Worm (Caenorhabditis elegans): ENCODE measurements around the gene C05D11.1.

C05D11.1 gene

DNA sequence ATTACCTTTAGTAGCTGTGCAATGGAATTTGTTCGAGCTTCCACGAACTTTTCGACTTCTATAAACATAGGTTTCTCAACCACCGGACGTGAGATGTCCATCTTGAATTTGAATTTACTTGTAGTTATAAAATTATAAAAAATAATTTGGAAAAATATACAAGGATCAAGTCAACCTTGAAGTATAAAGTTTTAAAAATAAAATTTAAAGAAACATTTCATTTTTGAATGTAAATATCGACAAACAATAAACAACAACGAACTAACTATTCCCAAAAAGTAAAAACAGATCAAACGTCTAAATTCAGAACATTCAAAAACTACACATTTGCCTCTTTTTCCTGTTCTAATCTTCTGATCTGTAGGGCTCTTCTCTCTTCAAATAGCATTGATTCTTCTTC is 5.6 kb upstream of the C05D11.1 start, which contains the start of gene popl-1:
TSS of gene popl-1 (minus strand) at position 101 of the 400 bp plus-strand sequence.
- TF ChIP-seq hlh-13 (GFP tag; optimal IDR thresholded peaks at IDR 0.05): no peak
- no peak for TF ChIP-seq sox-2 (GFP tag; IDR thresholded peaks at IDR 0.05)
- no peak for TF ChIP-seq pha-4 (tag; optimal IDR thresholded peaks at IDR 0.05)
- no peak for TF ChIP-seq dmd-4 (tag; optimal IDR thresholded peaks at IDR 0.05; ENCODE audit: borderline replicate concordance)
- TF ChIP-seq syd-9 (tag; optimal IDR thresholded peaks at IDR 0.05): no peak
- TF ChIP-seq hlh-8 (tag; optimal IDR thresholded peaks at IDR 0.05): no peak
- TF ChIP-seq lim-6 (tag; optimal IDR thresholded peaks at IDR 0.05): no peak
- TF ChIP-seq eyg-1 (tag; optimal IDR thresholded peaks at IDR 0.05): no peak
- no peak for TF ChIP-seq nhr-11 (tag; optimal IDR thresholded peaks at IDR 0.05)
- no peak for TF ChIP-seq hlh-6 (tag; optimal IDR thresholded peaks at IDR 0.05)

DNA sequence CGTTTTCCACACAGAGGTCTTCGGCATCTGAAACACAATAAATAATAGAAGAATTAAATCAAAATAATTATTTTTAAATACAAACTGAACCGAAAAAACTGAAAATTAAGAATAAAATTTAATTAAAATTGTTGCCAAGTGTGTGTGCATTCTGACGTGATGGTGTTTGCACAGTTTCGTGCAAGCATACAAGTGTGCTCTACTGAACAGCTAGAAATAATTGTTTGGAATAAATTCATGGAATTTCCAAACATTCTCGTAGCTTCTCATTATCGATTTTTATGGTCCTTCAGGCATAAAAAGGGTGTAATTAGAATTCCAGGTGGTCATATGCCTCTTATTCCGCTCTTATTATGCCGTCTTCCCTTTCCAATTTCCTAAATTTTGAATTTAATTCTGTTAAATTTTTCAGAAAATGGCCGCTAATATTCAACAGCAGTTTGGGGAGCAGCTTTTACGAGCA is 4.6 kb upstream of the C05D11.1 start, which contains the start of the genes mrps-17 and txdc-9:
TSS of gene mrps-17 (minus strand) at position 33 of the 463 bp plus-strand sequence.
TSS of gene txdc-9 (plus strand) at position 413 of the 463 bp plus-strand sequence.
- TF ChIP-seq hlh-8 (tag; optimal IDR thresholded peaks at IDR 0.05): no peak
- TF ChIP-seq ets-4 (tag; optimal IDR thresholded peaks at IDR 0.05): no peak
- no peak for TF ChIP-seq ama-1 (optimal IDR thresholded peaks at IDR 0.05)
- no peak for TF ChIP-seq hlh-15 (tag; optimal IDR thresholded peaks at IDR 0.05)
- no peak for TF ChIP-seq ceh-45 (GFP tag; IDR thresholded peaks at IDR 0.05)
- no peak for TF ChIP-seq pat-9 (tag; optimal IDR thresholded peaks at IDR 0.05)
- no peak for TF ChIP-seq fax-1 (tag; optimal IDR thresholded peaks at IDR 0.05)
- no peak for TF ChIP-seq ceh-24 (tag; optimal IDR thresholded peaks at IDR 0.05)
- TF ChIP-seq ref-2 (tag; optimal IDR thresholded peaks at IDR 0.05): no peak
- no peak for TF ChIP-seq fkh-10 (GFP tag; optimal IDR thresholded peaks at IDR 0.05)
- no peak for TF ChIP-seq K09A11.1 (tag; optimal IDR thresholded peaks at IDR 0.05; ENCODE audit: insufficient read depth)
- TF ChIP-seq ceh-34 (tag; optimal IDR thresholded peaks at IDR 0.05): peak; percentile 31
- TF ChIP-seq npax-4 (tag; optimal IDR thresholded peaks at IDR 0.05): no peak
- TF ChIP-seq ceh-31 (tag; optimal IDR thresholded peaks at IDR 0.05): peak; percentile 66
- no peak for TF ChIP-seq C08G9.2 (tag; optimal IDR thresholded peaks at IDR 0.05)
- no peak for TF ChIP-seq dmd-4 (tag; optimal IDR thresholded peaks at IDR 0.05; ENCODE audit: borderline replicate concordance)
- peak; percentile 52 for TF ChIP-seq unc-86 (tag; optimal IDR thresholded peaks at IDR 0.05)
- TF ChIP-seq hlh-6 (tag; optimal IDR thresholded peaks at IDR 0.05): no peak
- peak; percentile 21 for TF ChIP-seq ceh-2 (tag; optimal IDR thresholded peaks at IDR 0.05)
- TF ChIP-seq elt-4 (tag; optimal IDR thresholded peaks at IDR 0.05): no peak
- TF ChIP-seq gmeb-2 (tag; optimal IDR thresholded peaks at IDR 0.05): no peak
- TF ChIP-seq tbx-2 (tag; optimal IDR thresholded peaks at IDR 0.05): peak; percentile 36
- TF ChIP-seq eyg-1 (tag; optimal IDR thresholded peaks at IDR 0.05): no peak
- no peak for TF ChIP-seq dve-1 (tag; optimal IDR thresholded peaks at IDR 0.05)
- TF ChIP-seq ceh-14 (tag; optimal IDR thresholded peaks at IDR 0.05): peak; percentile 94
- TF ChIP-seq pax-1 (tag; optimal IDR thresholded peaks at IDR 0.05): no peak
- TF ChIP-seq unc-42 (tag; optimal IDR thresholded peaks at IDR 0.05): peak; percentile 99
- no peak for TF ChIP-seq hlh-30 (tag; optimal IDR thresholded peaks at IDR 0.05; ENCODE audit: insufficient read depth)
- no peak for TF ChIP-seq ceh-19 (GFP tag; optimal IDR thresholded peaks at IDR 0.05)
- no peak for TF ChIP-seq pqm-1 (tag; optimal IDR thresholded peaks at IDR 0.05)
- no peak for TF ChIP-seq syd-9 (tag; optimal IDR thresholded peaks at IDR 0.05)
- no peak for TF ChIP-seq fkh-6 (tag; optimal IDR thresholded peaks at IDR 0.05)
- no peak for TF ChIP-seq F13H6.1 (tag; optimal IDR thresholded peaks at IDR 0.05)
- no peak for TF ChIP-seq hlh-13 (GFP tag; optimal IDR thresholded peaks at IDR 0.05)
- TF ChIP-seq ceh-48 (tag; optimal IDR thresholded peaks at IDR 0.05): peak; percentile 47
- TF ChIP-seq lim-6 (tag; optimal IDR thresholded peaks at IDR 0.05): no peak
- no peak for TF ChIP-seq Y22D7AL.16 (tag; optimal IDR thresholded peaks at IDR 0.05)
- no peak for TF ChIP-seq ceh-6 (GFP tag; optimal IDR thresholded peaks at IDR 0.05)
- peak; percentile 27 for TF ChIP-seq unc-55 (GFP tag; optimal IDR thresholded peaks at IDR 0.05)
- no peak for TF ChIP-seq pha-4 (tag; optimal IDR thresholded peaks at IDR 0.05)
- TF ChIP-seq pha-2 (tag; optimal IDR thresholded peaks at IDR 0.05): no peak
- TF ChIP-seq K02D7.2 (tag; optimal IDR thresholded peaks at IDR 0.05): no peak
- no peak for TF ChIP-seq zip-5 (tag; optimal IDR thresholded peaks at IDR 0.05)
- no peak for TF ChIP-seq T23F11.4 (GFP tag; optimal IDR thresholded peaks at IDR 0.05)
- TF ChIP-seq ceh-9 (tag; optimal IDR thresholded peaks at IDR 0.05): no peak
- peak; percentile 65 for TF ChIP-seq nfya-1 (tag; optimal IDR thresholded peaks at IDR 0.05)
- no peak for TF ChIP-seq lin-11 (tag; optimal IDR thresholded peaks at IDR 0.05)
